Fruit fly (Drosophila melanogaster): ENCODE data around the gene CG9215.

DNA sequence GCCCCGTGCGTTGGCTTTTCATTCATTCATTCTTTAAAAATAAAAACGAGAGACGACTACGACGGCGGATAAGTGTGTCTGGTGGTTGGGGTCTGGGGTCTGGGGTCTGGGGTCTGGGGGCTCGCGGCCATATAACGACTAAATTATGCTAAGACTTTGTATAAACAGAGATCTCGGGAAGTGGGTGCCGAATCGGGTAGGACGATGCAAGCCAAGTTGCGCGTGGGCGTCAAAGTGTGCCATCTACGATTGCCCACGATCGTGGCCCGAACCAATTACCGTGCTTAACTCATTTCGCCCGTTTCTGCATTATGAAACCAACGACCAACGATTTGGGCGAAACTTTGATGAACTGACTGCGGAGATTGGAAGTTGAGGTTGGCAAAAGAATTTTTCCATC lies 41.1 kb upstream of the CG9215 start:
- TF ChIP-seq CG6854 (GFP tag; optimal IDR thresholded peaks at IDR 0.05) (no peak), exex (tag; optimal IDR thresholded peaks at IDR 0.05) (no peak), CG30403 (GFP tag; optimal IDR thresholded peaks at IDR 0.05) (no peak), wek (GFP tag; optimal IDR thresholded peaks at IDR 0.05) (no peak)

Measured in whole organism, embryonic.